Worm (Caenorhabditis elegans) whole organism, young adult: ENCODE results near the gene F07H5.10.

ENCODE experiments used
- B0019.2 ChIP-seq: fragments of 200-800 bp; sonication (Bioruptor generic); conservative IDR thresholded peaks from 2 replicates; pipeline ENCODE4 v1.3.6; 2022; ENCODE audit warnings: missing genetic modification reagents, missing genetic modification characterization, missing compliant biosample characterization
- D2030.7 ChIP-seq: fragments of 200-800 bp; sonication (Bioruptor generic); IDR thresholded peaks from 2 replicates; pipeline ENCODE4 v1.3.6; 2022; ENCODE audit warnings: missing genetic modification reagents, missing genetic modification characterization, missing compliant biosample characterization
- F10E7.11 ChIP-seq: sonication (generic microtip); optimal IDR thresholded peaks from 2 replicates; lab custom pipeline; 2017; ENCODE audit warnings: mild to moderate bottlenecking, missing genetic modification characterization, moderate library complexity, missing compliant biosample characterization
- F22D6.2 ChIP-seq: sonication (generic microtip); optimal IDR thresholded peaks from 2 replicates; lab custom pipeline; 2016; ENCODE audit warnings: mild to moderate bottlenecking, missing genetic modification characterization, missing compliant biosample characterization
- F39B2.1 ChIP-seq: fragments of 200-800 bp; sonication (Bioruptor generic); IDR thresholded peaks from 2 replicates; pipeline ENCODE4 v1.3.6; 2022; ENCODE audit warnings: missing genetic modification reagents, missing genetic modification characterization, missing compliant biosample characterization
- F55B11.4 ChIP-seq: sonication (generic microtip); optimal IDR thresholded peaks from 2 replicates; lab custom pipeline; 2016; ENCODE audit warnings: missing compliant biosample characterization, missing genetic modification characterization, borderline replicate concordance; ENCODE audit not compliant: insufficient read depth
- F57A8.1 ChIP-seq: fragments of 200-800 bp; sonication (Bioruptor generic); optimal IDR thresholded peaks from 2 replicates; lab custom pipeline; 2018; ENCODE audit warnings: mild to moderate bottlenecking, missing genetic modification characterization, moderate library complexity, missing compliant biosample characterization
- Y56A3A.18 ChIP-seq: fragments of 200-800 bp; sonication (Bioruptor generic); IDR thresholded peaks from 2 replicates; pipeline ENCODE4 v1.3.6; 2022; ENCODE audit warnings: missing genetic modification reagents, missing genetic modification characterization, missing compliant biosample characterization
- attf-3 ChIP-seq: fragments of 200-800 bp; sonication (Bioruptor generic); conservative IDR thresholded peaks from 2 replicates; pipeline ENCODE4 v1.3.6; 2022; ENCODE audit warnings: missing genetic modification reagents, missing genetic modification characterization, missing compliant biosample characterization
- attf-5 ChIP-seq: fragments of 200-800 bp; sonication (Bioruptor generic); optimal IDR thresholded peaks from 2 replicates; lab custom pipeline; 2018; ENCODE audit warnings: mild to moderate bottlenecking, missing genetic modification characterization, missing compliant biosample characterization
- attf-6 ChIP-seq: fragments of 200-800 bp; sonication (Bioruptor generic); IDR thresholded peaks from 2 replicates; pipeline ENCODE4 v1.3.6; 2022; ENCODE audit warnings: missing genetic modification reagents, missing genetic modification characterization, missing compliant biosample characterization
- ccch-3 ChIP-seq: fragments of 200-800 bp; sonication (Bioruptor generic); optimal IDR thresholded peaks from 2 replicates; lab custom pipeline; 2018; ENCODE audit warnings: mild to moderate bottlenecking, missing genetic modification characterization, missing compliant biosample characterization
- ceh-27 ChIP-seq: fragments of 200-800 bp; sonication (Bioruptor generic); optimal IDR thresholded peaks from 2 replicates; lab custom pipeline; 2018; ENCODE audit warnings: mild to moderate bottlenecking, missing genetic modification characterization, moderate library complexity, missing compliant biosample characterization
- ceh-91 ChIP-seq: fragments of 200-800 bp; sonication (Bioruptor generic); IDR thresholded peaks from 2 replicates; pipeline ENCODE4 v1.3.6; 2022; ENCODE audit warnings: missing genetic modification reagents, missing genetic modification characterization, missing compliant biosample characterization
- dpff-1 ChIP-seq: sonication (generic microtip); optimal IDR thresholded peaks from 2 replicates; lab custom pipeline; 2017; ENCODE audit warnings: mild to moderate bottlenecking, missing genetic modification characterization, missing compliant biosample characterization
- egrh-3 ChIP-seq: fragments of 200-800 bp; sonication (Bioruptor generic); IDR thresholded peaks from 2 replicates; pipeline ENCODE4 v1.3.6; 2022; ENCODE audit warnings: missing genetic modification reagents, missing genetic modification characterization, missing compliant biosample characterization
- fkh-3 ChIP-seq: sonication (generic microtip); optimal IDR thresholded peaks from 2 replicates; lab custom pipeline; 2016; ENCODE audit warnings: mild to moderate bottlenecking, missing genetic modification characterization, missing compliant biosample characterization
- gei-17 ChIP-seq: fragments of 200-800 bp; sonication (Bioruptor generic); optimal IDR thresholded peaks from 2 replicates; lab custom pipeline; 2018; ENCODE audit warnings: mild to moderate bottlenecking, missing genetic modification characterization, missing compliant biosample characterization
- him-1 ChIP-seq: sonication (generic microtip); optimal IDR thresholded peaks from 2 replicates; lab custom pipeline; 2016; ENCODE audit warnings: missing genotype, missing genetic modification reagents, missing genetic modification characterization, missing compliant biosample characterization
- hlh-26 ChIP-seq: fragments of 200-800 bp; sonication (Bioruptor generic); conservative IDR thresholded peaks from 2 replicates; pipeline ENCODE4 v1.3.6; 2022; ENCODE audit warnings: missing genetic modification reagents, missing genetic modification characterization, missing compliant biosample characterization
- hrde-1 ChIP-seq: sonication (generic microtip); optimal IDR thresholded peaks from 2 replicates; lab custom pipeline; 2016; ENCODE audit warnings: missing genetic modification characterization, mild to moderate bottlenecking, missing compliant biosample characterization, moderate library complexity, missing genotype, missing genetic modification reagents, borderline replicate concordance
- let-607 ChIP-seq, 2 experiments: fragments of 200-800 bp in 1 of 2; sonication (Bioruptor generic) in 1 of 2; sonication (generic microtip) in 1 of 2; optimal IDR thresholded peaks; 2 replicates each; lab custom pipeline; 2016 to 2018; ENCODE audit warnings: mild to moderate bottlenecking in 2 of 2, missing compliant biosample characterization in 2 of 2, missing genetic modification characterization in 2 of 2, moderate library complexity in 2 of 2, missing genotype in 1 of 2
- lin-40 ChIP-seq: sonication (generic microtip); optimal IDR thresholded peaks from 2 replicates; lab custom pipeline; 2016; ENCODE audit warnings: missing genetic modification characterization, mild to moderate bottlenecking, missing compliant biosample characterization, missing genotype, missing genetic modification reagents
- nfya-2 ChIP-seq: fragments of 200-800 bp; sonication (Bioruptor generic); IDR thresholded peaks from 2 replicates; pipeline ENCODE4 v1.3.6; 2022; ENCODE audit warnings: missing genetic modification reagents, missing genetic modification characterization, missing compliant biosample characterization
- nfyb-1 ChIP-seq: fragments of 200-800 bp; sonication (Bioruptor generic); IDR thresholded peaks from 2 replicates; pipeline ENCODE4 v1.3.6; 2022; ENCODE audit warnings: missing genetic modification reagents, missing genetic modification characterization, missing compliant biosample characterization
- nhr-120 ChIP-seq: fragments of 200-800 bp; sonication (Bioruptor generic); IDR thresholded peaks from 2 replicates; pipeline ENCODE4 v1.3.6; 2022; ENCODE audit warnings: missing genetic modification characterization, missing compliant biosample characterization
- nhr-27 ChIP-seq: fragments of 200-800 bp; sonication (Bioruptor generic); optimal IDR thresholded peaks from 2 replicates; lab custom pipeline; 2018; ENCODE audit warnings: mild to moderate bottlenecking, missing genetic modification characterization, moderate library complexity, missing compliant biosample characterization
- nhr-80 ChIP-seq: sonication (generic microtip); optimal IDR thresholded peaks from 2 replicates; lab custom pipeline; 2016; ENCODE audit warnings: missing genetic modification characterization, missing compliant biosample characterization
- nhr-90 ChIP-seq: sonication (generic microtip); optimal IDR thresholded peaks from 2 replicates; lab custom pipeline; 2016; ENCODE audit warnings: missing genotype, mild to moderate bottlenecking, missing genetic modification characterization, missing compliant biosample characterization
- rcor-1 ChIP-seq: fragments of 200-800 bp; sonication (Bioruptor generic); IDR thresholded peaks from 2 replicates; pipeline ENCODE4 v1.3.6; 2022; ENCODE audit warnings: missing genetic modification reagents, missing genetic modification characterization, missing compliant biosample characterization
- rec-8 ChIP-seq, 2 experiments: sonication (generic microtip); optimal IDR thresholded peaks; 2 replicates each; lab custom pipeline; 2016; ENCODE audit warnings: mild to moderate bottlenecking in 2 of 2, missing genetic modification characterization in 2 of 2, missing genetic modification reagents in 2 of 2, missing genotype in 2 of 2, missing biosample characterization in 1 of 2, missing compliant biosample characterization in 1 of 2, moderate library complexity in 1 of 2
- somi-1 ChIP-seq: fragments of 200-800 bp; sonication (Bioruptor generic); optimal IDR thresholded peaks from 2 replicates; lab custom pipeline; 2018; ENCODE audit warnings: mild to moderate bottlenecking, missing genetic modification characterization, missing compliant biosample characterization
- sptf-2 ChIP-seq: fragments of 200-800 bp; sonication (Bioruptor generic); optimal IDR thresholded peaks from 2 replicates; lab custom pipeline; 2018; ENCODE audit warnings: mild to moderate bottlenecking, missing genetic modification characterization, missing compliant biosample characterization
- tlf-1 ChIP-seq: fragments of 200-800 bp; sonication (Bioruptor generic); optimal IDR thresholded peaks from 2 replicates; lab custom pipeline; 2018; ENCODE audit warnings: mild to moderate bottlenecking, missing genetic modification characterization, missing compliant biosample characterization
- zfh-2 ChIP-seq: fragments of 200-800 bp; sonication (Bioruptor generic); conservative IDR thresholded peaks from 2 replicates; pipeline ENCODE4 v1.3.6; 2022; ENCODE audit warnings: missing genetic modification reagents, missing genetic modification characterization, missing compliant biosample characterization
- ztf-22 ChIP-seq: fragments of 200-800 bp; sonication (Bioruptor generic); optimal IDR thresholded peaks from 2 replicates; lab custom pipeline; 2018; ENCODE audit warnings: mild to moderate bottlenecking, missing genetic modification characterization, moderate library complexity, missing compliant biosample characterization
- ztf-25 ChIP-seq: fragments of 200-800 bp; sonication (Bioruptor generic); IDR thresholded peaks from 2 replicates; pipeline ENCODE4 v1.3.6; 2022; ENCODE audit warnings: missing genetic modification reagents, missing genetic modification characterization, missing compliant biosample characterization
- ztf-26 ChIP-seq: sonication (generic microtip); optimal IDR thresholded peaks from 2 replicates; lab custom pipeline; 2017; ENCODE audit warnings: missing genetic modification characterization, missing compliant biosample characterization

The F07H5.10 gene

DNA sequence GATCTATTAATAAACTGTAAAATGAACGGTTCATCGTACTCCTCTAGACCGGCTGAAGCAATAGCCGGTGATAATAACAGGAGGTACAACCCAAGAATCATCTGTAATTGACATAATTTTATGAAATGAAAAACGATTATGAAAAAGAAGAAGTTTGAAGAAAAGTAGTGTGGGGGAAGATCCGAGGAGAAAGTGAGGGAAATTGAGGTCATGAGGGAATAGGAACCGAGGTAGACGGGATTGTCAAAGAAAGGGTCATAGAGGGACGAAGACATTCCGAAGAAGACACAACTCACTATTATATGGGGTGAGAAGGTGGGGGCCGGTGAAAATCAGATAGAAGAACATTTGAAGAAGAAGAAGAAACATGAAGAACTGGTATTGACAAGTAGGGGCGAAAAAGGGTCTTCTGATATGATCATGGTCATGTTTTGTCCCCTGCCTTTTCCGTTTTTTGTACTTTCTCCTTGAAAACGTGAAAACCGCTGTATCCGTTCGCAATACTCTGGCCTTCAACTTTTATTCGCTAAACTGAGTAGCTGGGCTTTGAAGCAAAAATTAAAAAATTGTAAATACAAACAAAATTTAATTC, 43.7 kb upstream of the F07H5.10 start, which contains the start of gene oac-46 (continued):
- TF ChIP-seq let-607 (tag; optimal IDR thresholded peaks at IDR 0.05; lab: Kevin White, UChicago) (no peak), nhr-120 (no peak), attf-3 (GFP tag; lab: Robert Waterston, UW) (no peak), gei-17 (no peak), zfh-2 (GFP tag; lab: Robert Waterston, UW) (no peak), F39B2.1 (GFP tag; lab: Robert Waterston, UW) (no peak)

DNA sequence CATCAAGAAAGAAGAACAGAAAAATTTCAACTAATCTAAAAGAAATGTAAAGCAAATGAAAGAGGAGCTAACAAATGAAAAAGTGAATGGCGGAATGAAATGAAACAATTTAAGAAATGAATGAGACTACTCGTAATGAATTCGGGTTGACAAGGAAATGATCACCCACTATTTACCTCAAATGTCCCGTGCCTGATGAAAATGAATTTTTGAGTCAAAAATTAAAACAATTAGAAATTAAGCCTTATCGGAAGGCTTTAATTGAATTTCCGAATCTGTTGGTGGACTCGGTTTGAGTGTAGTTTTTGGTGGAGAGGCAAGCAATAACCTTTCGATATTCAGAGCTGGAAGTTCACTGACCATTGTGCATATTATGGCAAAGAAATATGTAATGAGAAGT, 40.6 kb upstream of the F07H5.10 start:
- TF ChIP-seq fkh-3 (tag; lab: Kevin White, UChicago) (no peak), F10E7.11 (tag; lab: Kevin White, UChicago) (no peak), B0019.2 (GFP tag; lab: Robert Waterston, UW) (no peak), ztf-26 (no peak), nfya-2 (GFP tag; lab: Robert Waterston, UW) (no peak), hrde-1 (no peak), him-1 (tag; lab: Kevin White, UChicago) (no peak), let-607 (tag; optimal IDR thresholded peaks at IDR 0.05; lab: Kevin White, UChicago) (no peak), nhr-120 (no peak), ccch-3 (no peak), attf-5 (no peak), sptf-2 (GFP tag; lab: Kevin White, UChicago) (no peak), lin-40 (tag; lab: Kevin White, UChicago) (no peak), ceh-27 (GFP tag; lab: Kevin White, UChicago) (no peak), nhr-90 (tag; lab: Kevin White, UChicago) (no peak), Y56A3A.18 (GFP tag; lab: Robert Waterston, UW) (no peak), F55B11.4 (tag; lab: Kevin White, UChicago) (no peak), egrh-3 (GFP tag; lab: Robert Waterston, UW) (no peak), tlf-1 (no peak), D2030.7 (GFP tag; lab: Robert Waterston, UW) (no peak)

DNA sequence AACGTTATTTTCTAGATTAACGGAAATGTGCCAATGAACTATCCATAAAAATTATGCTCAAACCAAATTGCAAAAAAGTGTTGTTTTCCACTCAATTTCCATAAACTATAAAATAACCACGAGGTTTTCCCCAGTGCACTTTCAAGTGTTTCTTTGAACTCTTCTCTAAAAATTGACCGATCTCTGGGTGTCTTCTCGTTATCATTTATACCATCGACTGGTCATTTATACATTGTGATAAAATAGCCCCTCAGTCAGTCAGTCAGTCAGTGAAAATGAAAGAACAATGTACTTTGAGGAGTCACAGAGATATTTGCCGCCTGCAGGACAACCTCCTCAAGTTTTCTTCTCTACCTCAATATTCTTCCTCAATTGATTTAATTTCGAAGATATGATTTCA, 37.5 kb upstream of the F07H5.10 start:
- TF ChIP-seq F57A8.1 (GFP tag; lab: Kevin White, UChicago) (no peak), egrh-3 (GFP tag; lab: Robert Waterston, UW) (no peak), ccch-3 (no peak), ztf-25 (GFP tag; lab: Robert Waterston, UW) (no peak), gei-17 (no peak), somi-1 (GFP tag; lab: Kevin White, UChicago) (no peak)

DNA sequence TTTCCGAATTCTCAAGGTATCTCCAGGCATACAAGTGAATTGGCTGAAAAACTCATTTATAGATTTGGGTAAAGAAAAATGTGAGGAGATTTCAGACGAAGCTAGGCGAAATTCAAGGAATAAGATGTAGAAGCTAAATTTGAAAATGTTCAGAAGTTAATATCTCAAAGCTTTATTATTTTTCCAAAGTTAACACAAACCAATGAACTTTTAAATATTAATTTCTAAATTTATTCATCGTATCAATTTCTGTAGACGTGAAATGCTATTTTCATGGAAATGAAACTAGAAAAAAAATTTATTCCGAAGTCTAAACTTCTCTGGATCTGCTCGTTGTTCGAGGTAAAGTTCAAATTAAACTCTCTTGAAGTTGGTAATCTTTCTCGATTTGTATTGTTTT, 36.9 kb upstream of the F07H5.10 start, which contains the start of gene agxt-1:
Gene agxt-1 (plus strand): TSS at position 301 of the 400 bp plus-strand sequence.
- TF ChIP-seq dpff-1 (tag; lab: Kevin White, UChicago) (no peak), ztf-22 (GFP tag; lab: Kevin White, UChicago) (no peak)

DNA sequence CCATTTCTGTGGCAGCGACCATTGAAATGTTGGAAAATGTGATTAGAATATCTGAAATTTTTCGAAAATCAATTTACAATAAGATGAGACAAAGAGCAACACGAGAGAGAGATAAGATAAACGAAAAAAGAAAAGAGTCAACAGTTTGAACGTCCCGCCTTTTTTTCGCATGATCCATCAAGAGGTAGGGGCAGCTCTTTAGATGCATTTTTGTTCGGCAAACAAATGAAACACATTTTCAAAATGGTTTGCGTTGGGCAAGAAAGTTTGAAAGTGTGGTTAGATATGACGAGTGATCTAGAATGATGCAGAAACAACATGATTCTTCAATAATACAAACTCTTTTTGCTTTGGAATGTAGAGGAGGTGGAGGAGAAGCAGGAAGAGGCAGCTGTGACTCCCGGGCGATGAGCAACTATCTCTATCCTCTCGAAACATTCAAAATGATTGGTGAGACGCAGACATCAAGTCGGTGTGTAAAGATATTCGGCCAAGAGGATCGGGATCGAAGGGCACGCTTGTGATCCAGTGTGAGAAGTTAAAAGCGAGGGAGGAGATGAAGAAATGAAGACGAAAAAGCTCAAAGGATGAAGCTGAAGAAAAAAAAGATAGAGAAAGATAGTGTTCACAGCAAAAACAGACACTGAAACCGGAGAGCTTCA, 36.2 kb upstream of the F07H5.10 start, which contains the start of gene F46C5.6:
Gene F46C5.6 (minus strand): TSS at position 51 of the 662 bp plus-strand sequence.
- TF ChIP-seq ztf-25 (GFP tag; lab: Robert Waterston, UW): no peak
- no peak for TF ChIP-seq rcor-1 (GFP tag; lab: Robert Waterston, UW)
- no peak for TF ChIP-seq nhr-80 (tag; lab: Kevin White, UChicago)
- TF ChIP-seq nhr-27: no peak
- TF ChIP-seq attf-6: no peak
- no peak for TF ChIP-seq F22D6.2 (tag; lab: Kevin White, UChicago)
- no peak for TF ChIP-seq dpff-1 (tag; lab: Kevin White, UChicago)
- no peak for TF ChIP-seq nfyb-1 (GFP tag; lab: Robert Waterston, UW)
- no peak for TF ChIP-seq rec-8 (tag; optimal IDR thresholded peaks at IDR 0.05; lab: Kevin White, UChicago)
- no peak for TF ChIP-seq ceh-91 (GFP tag; lab: Robert Waterston, UW)
- TF ChIP-seq hlh-26 (GFP tag; lab: Robert Waterston, UW): no peak
- TF ChIP-seq, all 124 proteins: peak for 0
